Fruit fly (Drosophila melanogaster) whole organism, embryonic: ENCODE results near the gene CG9550.

Source experiments
- Awh ChIP-seq: fragments of 200-800 bp; sonication (Bioruptor generic); IDR thresholded peaks from 2 replicates; pipeline ENCODE4, ENCODE4 v1.3.6; 2022; ENCODE audit warnings: missing biosample characterization, missing genetic modification characterization
- CG13424 ChIP-seq: fragments of 200-800 bp; sonication (Bioruptor generic); optimal IDR thresholded peaks from 2 replicates; lab custom pipeline; 2019; ENCODE audit warnings: missing biosample characterization, mild to moderate bottlenecking, missing genetic modification characterization, moderate library complexity
- CG13775 ChIP-seq: fragments of 200-800 bp; sonication (Bioruptor generic); optimal IDR thresholded peaks from 3 replicates; lab custom pipeline; 2017; ENCODE audit warnings: missing biosample characterization, mild to moderate bottlenecking, missing genetic modification characterization
- CG14014 ChIP-seq: fragments of 200-800 bp; sonication (Bioruptor generic); IDR thresholded peaks from 2 replicates; pipeline ENCODE4 v1.3.6; 2022; ENCODE audit warnings: missing biosample characterization, missing genetic modification characterization
- CG1529 ChIP-seq: fragments of 200-800 bp; sonication (Bioruptor generic); optimal IDR thresholded peaks from 3 replicates; lab custom pipeline; 2018; ENCODE audit warnings: missing biosample characterization, missing genetic modification characterization
- CG16813 ChIP-seq: fragments of 200-800 bp; sonication (Bioruptor generic); IDR thresholded peaks from 3 replicates; pipeline ENCODE4 v1.3.6; 2022; ENCODE audit warnings: missing biosample characterization, missing genetic modification characterization; ENCODE audit not compliant: partially characterized antibody
- CG17385 ChIP-seq: fragments of 200-800 bp; sonication (Bioruptor generic); optimal IDR thresholded peaks from 3 replicates; lab custom pipeline; 2018; ENCODE audit warnings: missing biosample characterization, mild to moderate bottlenecking, missing genetic modification characterization
- CG1832 ChIP-seq: fragments of 200-800 bp; sonication (Bioruptor generic); optimal IDR thresholded peaks from 2 replicates; lab custom pipeline; 2017; ENCODE audit warnings: missing biosample characterization, mild to moderate bottlenecking, missing genetic modification characterization, inconsistent platforms
- CG2120 ChIP-seq: fragments of 200-800 bp; sonication (Bioruptor generic); optimal IDR thresholded peaks from 3 replicates; lab custom pipeline; 2016; ENCODE audit warnings: missing biosample characterization, missing genetic modification characterization
- CG2712 ChIP-seq: fragments of 200-800 bp; optimal IDR thresholded peaks from 3 replicates; lab custom pipeline; 2019; ENCODE audit warnings: missing biosample characterization, mild to moderate bottlenecking, missing genetic modification characterization, moderate library complexity
- CG31441 ChIP-seq: fragments of 200-800 bp; sonication (Bioruptor generic); IDR thresholded peaks from 2 replicates; pipeline ENCODE4 v1.3.6; 2022; ENCODE audit warnings: missing biosample characterization, missing genetic modification characterization
- CG3281 ChIP-seq: fragments of 200-800 bp; sonication (Bioruptor generic); optimal IDR thresholded peaks from 3 replicates; lab custom pipeline; 2017; ENCODE audit warnings: missing biosample characterization, mild to moderate bottlenecking, missing genetic modification characterization
- CG5180 ChIP-seq: fragments of 200-800 bp; sonication (Bioruptor generic); optimal IDR thresholded peaks from 3 replicates; lab custom pipeline; 2017; ENCODE audit warnings: missing biosample characterization, missing genetic modification characterization, mild to moderate bottlenecking, moderate library complexity, missing genetic modification reagents
- CG7357 ChIP-seq: fragments of 200-800 bp; sonication (Bioruptor generic); IDR thresholded peaks from 3 replicates; pipeline ENCODE4 v1.3.6; 2022; ENCODE audit warnings: missing biosample characterization, missing genetic modification characterization
- CG8089 ChIP-seq: fragments of 200-800 bp; sonication (Bioruptor generic); optimal IDR thresholded peaks from 3 replicates; lab custom pipeline; 2016; ENCODE audit warnings: missing biosample characterization, missing genetic modification characterization
- CG8478 ChIP-seq: fragments of >200 bp; optimal IDR thresholded peaks from 2 replicates; lab custom pipeline; 2018
- CG8924 ChIP-seq: fragments of 200-800 bp; optimal IDR thresholded peaks from 3 replicates; lab custom pipeline; 2019; ENCODE audit warnings: missing biosample characterization, mild to moderate bottlenecking, missing genetic modification characterization, moderate library complexity
- CrebB ChIP-seq: fragments of 200-800 bp; sonication (Bioruptor generic); optimal IDR thresholded peaks from 3 replicates; lab custom pipeline; 2018; ENCODE audit warnings: missing biosample characterization, mild to moderate bottlenecking, missing genetic modification characterization
- D19A ChIP-seq: fragments of 200-800 bp; optimal IDR thresholded peaks from 3 replicates; lab custom pipeline; 2019; ENCODE audit warnings: missing biosample characterization, mild to moderate bottlenecking, missing genetic modification characterization, moderate library complexity
- Dfd ChIP-seq, 2 experiments: fragments of >200 bp; optimal IDR thresholded peaks; 2 replicates each; lab custom pipeline; 2017; ENCODE audit warnings: missing biosample characterization in 2 of 2, missing genetic modification characterization in 2 of 2
- H2.0 ChIP-seq: fragments of 200-800 bp; sonication (Bioruptor generic); IDR thresholded peaks from 2 replicates; pipeline ENCODE4 v1.3.6; 2022; ENCODE audit warnings: missing biosample characterization, missing genetic modification characterization
- Hey ChIP-seq: fragments of 200-800 bp; sonication (Bioruptor generic); optimal IDR thresholded peaks from 3 replicates; lab custom pipeline; 2018; ENCODE audit warnings: missing biosample characterization, mild to moderate bottlenecking, missing genetic modification characterization
- MTF-1 ChIP-seq: fragments of 200-800 bp; sonication (Bioruptor generic); optimal IDR thresholded peaks from 2 replicates; lab custom pipeline; 2018; ENCODE audit warnings: missing biosample characterization, mild to moderate bottlenecking, missing genetic modification characterization, borderline replicate concordance
- Meics ChIP-seq: fragments of 200-800 bp; sonication (Bioruptor generic); optimal IDR thresholded peaks from 2 replicates; lab custom pipeline; 2017; ENCODE audit warnings: missing biosample characterization, mild to moderate bottlenecking, missing genetic modification characterization
- Mrtf ChIP-seq: fragments of 200-800 bp; sonication (Bioruptor generic); IDR thresholded peaks from 3 replicates; pipeline ENCODE4 v1.3.6; 2022; ENCODE audit warnings: missing biosample characterization, missing genetic modification characterization
- Scr ChIP-seq: fragments of 200-800 bp; sonication (Bioruptor generic); IDR thresholded peaks from 2 replicates; pipeline ENCODE4 v1.3.6; 2022; ENCODE audit warnings: missing biosample characterization, missing genetic modification characterization; ENCODE audit not compliant: partially characterized antibody
- Vsx1 ChIP-seq: fragments of 200-800 bp; sonication (Bioruptor generic); optimal IDR thresholded peaks from 2 replicates; lab custom pipeline; 2017; ENCODE audit warnings: missing biosample characterization, mild to moderate bottlenecking, missing genetic modification characterization, missing genetic modification reagents
- ash1 ChIP-seq: fragments of 200-800 bp; sonication (Bioruptor generic); optimal IDR thresholded peaks from 2 replicates; lab custom pipeline; 2018; ENCODE audit warnings: missing biosample characterization, mild to moderate bottlenecking, missing genetic modification characterization
- az2 ChIP-seq: fragments of 200-800 bp; sonication (Bioruptor generic); optimal IDR thresholded peaks from 3 replicates; lab custom pipeline; 2016; ENCODE audit warnings: missing biosample characterization, missing genetic modification characterization
- crc ChIP-seq: fragments of 200-800 bp; sonication (Bioruptor generic); optimal IDR thresholded peaks from 2 replicates; lab custom pipeline; 2016; ENCODE audit warnings: missing biosample characterization, missing genetic modification characterization
- hbn ChIP-seq: fragments of 200-800 bp; sonication (Bioruptor generic); IDR thresholded peaks from 2 replicates; pipeline ENCODE4 v1.3.6; 2022; ENCODE audit warnings: missing biosample characterization, missing genetic modification characterization; ENCODE audit not compliant: partially characterized antibody
- inv ChIP-seq: fragments of 200-800 bp; sonication (Bioruptor generic); IDR thresholded peaks from 2 replicates; pipeline ENCODE4 v1.3.6; 2022; ENCODE audit warnings: missing biosample characterization, missing genetic modification characterization; ENCODE audit not compliant: partially characterized antibody
- lab ChIP-seq: fragments of 200-800 bp; sonication (Bioruptor generic); optimal IDR thresholded peaks from 3 replicates; lab custom pipeline; 2017; ENCODE audit warnings: missing biosample characterization, missing genetic modification characterization, mild to moderate bottlenecking, moderate library complexity, missing genetic modification reagents
- nmo ChIP-seq: fragments of 200-800 bp; sonication (Bioruptor generic); optimal IDR thresholded peaks from 2 replicates; lab custom pipeline; 2018; ENCODE audit warnings: missing biosample characterization, mild to moderate bottlenecking, missing genetic modification characterization, moderate library complexity
- pzg ChIP-seq: fragments of 200-800 bp; sonication (Bioruptor generic); optimal IDR thresholded peaks from 3 replicates; lab custom pipeline; 2018; ENCODE audit warnings: missing biosample characterization, mild to moderate bottlenecking, missing genetic modification characterization, moderate library complexity
- rib ChIP-seq: fragments of 200-800 bp; sonication (Bioruptor generic); IDR thresholded peaks from 2 replicates; pipeline ENCODE4 v1.3.6; 2022; ENCODE audit warnings: missing biosample characterization, missing genetic modification characterization
- schlank ChIP-seq: fragments of 200-800 bp; sonication (Bioruptor generic); optimal IDR thresholded peaks from 2 replicates; lab custom pipeline; 2018; ENCODE audit warnings: missing biosample characterization, mild to moderate bottlenecking, missing genetic modification characterization
- seq ChIP-seq: fragments of 200-800 bp; sonication (Bioruptor generic); IDR thresholded peaks from 2 replicates; pipeline ENCODE4 v1.3.6; 2022; ENCODE audit warnings: missing biosample characterization, missing genetic modification characterization
- shn ChIP-seq: fragments of 200-800 bp; sonication (Bioruptor generic); optimal IDR thresholded peaks from 3 replicates; lab custom pipeline; 2016; ENCODE audit warnings: missing biosample characterization, missing genetic modification characterization
- sima ChIP-seq: fragments of 200-800 bp; sonication (Bioruptor generic); optimal IDR thresholded peaks from 2 replicates; lab custom pipeline; 2016; ENCODE audit warnings: missing biosample characterization, missing genetic modification characterization
- slou ChIP-seq: fragments of 200-800 bp; sonication (Bioruptor generic); optimal IDR thresholded peaks from 3 replicates; lab custom pipeline; 2016; ENCODE audit warnings: missing biosample characterization, missing genetic modification characterization
- sug ChIP-seq: fragments of 200-800 bp; optimal IDR thresholded peaks from 2 replicates; lab custom pipeline; 2019; ENCODE audit warnings: missing biosample characterization, mild to moderate bottlenecking, missing genetic modification characterization, moderate library complexity
- tll ChIP-seq, 2 experiments: fragments of 200-800 bp in 1 of 2; fragments of >200 bp in 1 of 2; sonication (Bioruptor generic) in 1 of 2; optimal IDR thresholded peaks; 2 replicates each; lab custom pipeline; 2017 to 2019; ENCODE audit warnings: missing biosample characterization in 2 of 2, missing genetic modification characterization in 2 of 2, mild to moderate bottlenecking in 1 of 2, moderate library complexity in 1 of 2
- vvl ChIP-seq: fragments of 200-800 bp; sonication (Bioruptor generic); IDR thresholded peaks from 2 replicates; pipeline ENCODE4 v1.3.6; 2022; ENCODE audit warnings: missing biosample characterization, missing genetic modification characterization

The CG9550 gene

DNA sequence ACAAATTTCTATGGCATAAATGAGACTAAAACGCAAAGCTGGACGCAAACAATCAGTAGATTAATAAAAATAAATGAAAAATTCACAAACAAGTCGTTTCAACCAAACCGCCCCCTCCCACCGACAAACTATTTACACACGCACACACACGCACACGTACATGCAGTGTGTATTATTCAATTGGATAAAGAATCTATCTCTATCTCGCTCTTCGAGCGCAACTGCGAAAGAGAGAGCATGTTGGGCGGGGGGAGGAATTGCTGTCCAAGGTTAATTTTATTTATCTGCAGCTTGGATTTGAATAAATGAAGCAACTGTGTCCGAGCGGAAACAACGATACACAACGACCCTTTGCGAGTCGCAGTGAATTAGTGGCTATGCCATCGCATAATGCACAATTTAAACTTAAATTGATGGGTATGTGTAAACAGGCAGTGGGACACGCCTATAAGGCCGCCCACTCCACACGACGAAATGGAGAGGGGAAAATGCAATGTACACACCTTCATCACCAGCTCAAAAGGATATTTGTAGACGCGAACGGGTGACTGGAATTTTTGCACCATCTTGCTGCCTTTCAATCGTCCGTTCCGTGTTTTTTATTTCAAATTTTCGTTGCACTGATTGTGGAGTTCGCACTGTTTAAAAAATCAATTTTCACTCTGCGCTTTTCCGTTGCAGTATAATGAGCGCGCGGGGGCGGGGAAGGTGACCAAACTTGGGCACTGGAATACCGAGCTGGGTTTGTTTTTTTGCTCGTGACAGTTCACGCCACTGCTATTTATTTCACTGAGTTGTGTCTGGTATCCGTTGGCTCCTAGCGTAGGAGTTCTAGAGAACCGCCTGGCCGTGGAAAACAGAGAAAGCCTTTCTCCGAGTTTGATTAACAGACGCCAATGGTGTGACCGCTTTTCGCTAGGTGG, 41.6 kb upstream of the CG9550 start, which contains the start of gene retm (continued):
- TF ChIP-seq sug (tag; lab: Kevin White, UChicago), result peak; percentile 4
- TF ChIP-seq vvl, result peak; percentile 42; the same call in 1 of the 2 replicates
- peak; percentile 91 for TF ChIP-seq CG7357 (GFP tag; lab: Robert Waterston, UW)
- peak; percentile 14 for TF ChIP-seq D19A (tag; lab: Kevin White, UChicago)

DNA sequence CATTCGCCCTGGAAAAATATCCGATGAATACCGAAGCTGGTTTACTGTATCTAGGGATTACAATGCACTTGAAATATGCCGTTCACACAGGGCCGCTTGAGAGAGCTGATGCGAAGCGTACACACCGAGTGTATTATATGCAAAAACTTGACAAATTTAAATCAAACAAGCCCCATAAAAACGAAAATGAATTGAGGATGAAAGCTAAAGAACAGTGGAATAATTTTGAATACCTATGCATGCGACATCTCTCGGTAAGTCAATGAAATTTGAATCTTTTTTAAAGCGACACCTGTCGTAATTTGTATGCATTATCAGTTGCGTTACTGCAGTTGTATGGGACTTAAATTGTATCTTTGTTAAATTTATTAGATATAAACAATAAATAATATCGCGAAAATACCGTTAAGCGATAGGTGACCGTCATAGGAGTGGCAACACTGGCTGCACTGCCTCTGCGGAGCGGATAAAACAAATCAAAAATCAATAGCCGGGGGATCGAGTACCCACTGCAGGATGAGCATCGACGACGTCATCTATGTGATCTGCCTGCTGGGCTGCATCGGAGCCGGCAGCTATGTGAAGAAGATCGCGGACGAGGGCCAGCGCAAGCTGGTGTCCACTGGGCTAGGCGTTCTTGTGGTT, 40.8 kb upstream of the CG9550 start, which contains the start of gene frj:
Gene frj, plus strand, starts transcription at position 98 of the 645 bp plus-strand sequence.
- no peak for TF ChIP-seq sima (GFP tag; lab: Kevin White, UChicago)
- TF ChIP-seq CG5180 (GFP tag; lab: Kevin White, UChicago), result peak; percentile 9
- TF ChIP-seq H2.0, result peak; percentile 56
- TF ChIP-seq CG14014 (GFP tag; lab: Robert Waterston, UW), result peak; percentile 64
- peak; percentile 72 for TF ChIP-seq CG2712 (tag; lab: Kevin White, UChicago)
- peak in 1 of 2 experiments; percentile 62 for TF ChIP-seq Dfd (GFP tag; optimal IDR thresholded peaks at IDR 0.05; lab: Kevin White, UChicago)
- no peak for TF ChIP-seq CG1832 (GFP tag; lab: Kevin White, UChicago)
- TF ChIP-seq pzg (GFP tag; lab: Kevin White, UChicago), result peak; percentile 92
- TF ChIP-seq nmo (GFP tag; lab: Kevin White, UChicago), result peak; percentile 87
- TF ChIP-seq ash1 (GFP tag; lab: Kevin White, UChicago), result no peak
- no peak for TF ChIP-seq CG1529 (GFP tag; lab: Kevin White, UChicago)
- TF ChIP-seq Scr (GFP tag; lab: Robert Waterston, UW), result peak; percentile 71
- TF ChIP-seq MTF-1 (GFP tag; lab: Kevin White, UChicago), result peak; percentile 31
- peak; percentile 66 for TF ChIP-seq lab (GFP tag; lab: Kevin White, UChicago)
- TF ChIP-seq hbn (GFP tag; lab: Robert Waterston, UW), result 0 out of 2 replicates have a peak, but pooled peaks have one; percentile 26
- TF ChIP-seq CG13775, result peak; percentile 69
- TF ChIP-seq CG16813 (GFP tag; lab: Robert Waterston, UW), result peak; percentile 72; the same call in 2 of the 3 replicates
- peak; percentile 63 for TF ChIP-seq CG13424 (tag; lab: Kevin White, UChicago)
- peak; percentile 53 for TF ChIP-seq az2 (GFP tag; lab: Kevin White, UChicago)
- no peak for TF ChIP-seq seq
- TF ChIP-seq CG8924 (tag; lab: Kevin White, UChicago), result peak; percentile 60
- TF ChIP-seq tll (GFP tag; optimal IDR thresholded peaks at IDR 0.05; lab: Kevin White, UChicago), result peak in 1 of 2 experiments; percentile 91
- TF ChIP-seq shn (GFP tag; lab: Kevin White, UChicago), result peak; percentile 69
- TF ChIP-seq schlank (tag; lab: Kevin White, UChicago), result no peak
- TF ChIP-seq CG2120, result peak; percentile 74
- TF ChIP-seq Awh (GFP tag; lab: Robert Waterston, UW), result no peak
- TF ChIP-seq Hey (tag; lab: Kevin White, UChicago), result no peak
- TF ChIP-seq CrebB (tag; lab: Kevin White, UChicago), result no peak
- peak; percentile 73 for TF ChIP-seq CG31441 (GFP tag; lab: Robert Waterston, UW)
- peak; percentile 29 for TF ChIP-seq crc (GFP tag; lab: Kevin White, UChicago)
- TF ChIP-seq slou, result peak; percentile 37
- peak; percentile 49 for TF ChIP-seq CG3281 (GFP tag; lab: Kevin White, UChicago)
- TF ChIP-seq Mrtf (GFP tag; lab: Robert Waterston, UW), result peak; percentile 67
- TF ChIP-seq CG17385 (GFP tag; lab: Kevin White, UChicago), result peak; percentile 10
- peak; percentile 43 for TF ChIP-seq Vsx1
- no peak for TF ChIP-seq CG8478
- no peak for TF ChIP-seq rib (GFP tag; lab: Robert Waterston, UW)
- TF ChIP-seq Meics (GFP tag; lab: Kevin White, UChicago), result peak; percentile 29
- peak; percentile 52; the same call in 1 of the 2 replicates for TF ChIP-seq inv (GFP tag; lab: Robert Waterston, UW)
- TF ChIP-seq CG8089 (GFP tag; lab: Kevin White, UChicago), result peak; percentile 70
